Fruit fly (Drosophila melanogaster) whole organism, embryonic: Measurements from ENCODE around the gene BOD1.

Experiments
- Awh ChIP-seq: fragments of 200-800 bp; sonication (Bioruptor generic); IDR thresholded peaks from 2 replicates; pipeline ENCODE4, ENCODE4 v1.3.6; 2022; ENCODE audit warnings: missing biosample characterization, missing genetic modification characterization
- BEAF-32 ChIP-seq: fragments of 200-800 bp; sonication (Bioruptor generic); optimal IDR thresholded peaks from 3 replicates; lab custom pipeline; 2017; ENCODE audit warnings: missing biosample characterization, missing genetic modification characterization, mild to moderate bottlenecking, moderate library complexity, missing genetic modification reagents
- CG11093 ChIP-seq: fragments of 200-800 bp; sonication (Bioruptor generic); IDR thresholded peaks from 3 replicates; pipeline ENCODE4 v1.3.6; 2022; ENCODE audit warnings: missing biosample characterization, missing genetic modification characterization
- CG12155 ChIP-seq: fragments of 200-800 bp; sonication (Bioruptor generic); optimal IDR thresholded peaks from 3 replicates; lab custom pipeline; 2016; ENCODE audit warnings: missing biosample characterization, missing genetic modification characterization
- CG1233 ChIP-seq: fragments of 200-800 bp; sonication (Bioruptor generic); optimal IDR thresholded peaks from 4 replicates; lab custom pipeline; 2018; ENCODE audit warnings: missing biosample characterization, mild to moderate bottlenecking, missing genetic modification characterization
- CG14441 ChIP-seq: fragments of 200-800 bp; sonication (Bioruptor generic); IDR thresholded peaks from 2 replicates; pipeline ENCODE4 v1.3.6; 2022; ENCODE audit warnings: missing biosample characterization, missing genetic modification characterization
- CG15011 ChIP-seq: fragments of 200-800 bp; sonication (Bioruptor generic); optimal IDR thresholded peaks from 3 replicates; lab custom pipeline; 2018; ENCODE audit warnings: missing biosample characterization, mild to moderate bottlenecking, missing genetic modification characterization
- CG15514 ChIP-seq: fragments of 200-800 bp; sonication (Bioruptor generic); optimal IDR thresholded peaks from 3 replicates; lab custom pipeline; 2017; ENCODE audit warnings: missing biosample characterization, missing genetic modification characterization, mild to moderate bottlenecking, moderate library complexity, missing genetic modification reagents
- CG16813 ChIP-seq: fragments of 200-800 bp; sonication (Bioruptor generic); IDR thresholded peaks from 3 replicates; pipeline ENCODE4 v1.3.6; 2022; ENCODE audit warnings: missing biosample characterization, missing genetic modification characterization; ENCODE audit not compliant: partially characterized antibody
- CG16815 ChIP-seq: fragments of 200-800 bp; sonication (Bioruptor generic); optimal IDR thresholded peaks from 3 replicates; lab custom pipeline; 2017; ENCODE audit warnings: missing biosample characterization, mild to moderate bottlenecking, missing genetic modification characterization
- CG17359 ChIP-seq: fragments of 200-800 bp; sonication (Bioruptor generic); optimal IDR thresholded peaks from 3 replicates; lab custom pipeline; 2018; ENCODE audit warnings: missing biosample characterization, mild to moderate bottlenecking, missing genetic modification characterization, moderate library complexity
- CG18599 ChIP-seq: fragments of 200-800 bp; sonication (Bioruptor generic); optimal IDR thresholded peaks from 3 replicates; lab custom pipeline; 2017; ENCODE audit warnings: missing biosample characterization, missing genetic modification characterization, mild to moderate bottlenecking, moderate library complexity, missing genetic modification reagents
- CG18619 ChIP-seq: fragments of 200-800 bp; sonication (Bioruptor generic); optimal IDR thresholded peaks from 3 replicates; lab custom pipeline; 2017; ENCODE audit warnings: missing biosample characterization, mild to moderate bottlenecking, missing genetic modification characterization
- CG2116 ChIP-seq: fragments of 200-800 bp; sonication (Bioruptor generic); optimal IDR thresholded peaks from 3 replicates; lab custom pipeline; 2018; ENCODE audit warnings: missing biosample characterization, mild to moderate bottlenecking, missing genetic modification characterization
- CG32767 ChIP-seq: fragments of 200-800 bp; sonication (Bioruptor generic); IDR thresholded peaks from 2 replicates; pipeline ENCODE4 v1.3.6; 2022; ENCODE audit warnings: missing biosample characterization, missing genetic modification characterization
- CG33213 ChIP-seq: fragments of 200-800 bp; sonication (Bioruptor generic); optimal IDR thresholded peaks from 3 replicates; lab custom pipeline; 2016; ENCODE audit warnings: missing biosample characterization, missing genetic modification characterization
- CG4730 ChIP-seq: fragments of 200-800 bp; sonication (Bioruptor generic); IDR thresholded peaks from 2 replicates; pipeline ENCODE4 v1.3.6; 2022; ENCODE audit warnings: missing biosample characterization, missing genetic modification characterization
- CG4820 ChIP-seq: fragments of 200-800 bp; sonication (Bioruptor generic); optimal IDR thresholded peaks from 3 replicates; lab custom pipeline; 2016; ENCODE audit warnings: missing biosample characterization, missing genetic modification characterization
- CG6854 ChIP-seq: fragments of 200-800 bp; sonication (Bioruptor generic); optimal IDR thresholded peaks from 3 replicates; lab custom pipeline; 2017; ENCODE audit warnings: missing biosample characterization, mild to moderate bottlenecking, missing genetic modification characterization
- CG7357 ChIP-seq: fragments of 200-800 bp; sonication (Bioruptor generic); IDR thresholded peaks from 3 replicates; pipeline ENCODE4 v1.3.6; 2022; ENCODE audit warnings: missing biosample characterization, missing genetic modification characterization
- CG7963 ChIP-seq: fragments of 200-800 bp; sonication (Bioruptor generic); IDR thresholded peaks from 3 replicates; pipeline ENCODE4 v1.3.6; 2022; ENCODE audit warnings: missing biosample characterization, missing genetic modification characterization; ENCODE audit not compliant: partially characterized antibody
- CG9797 ChIP-seq: fragments of 200-800 bp; sonication (Bioruptor generic); optimal IDR thresholded peaks from 3 replicates; lab custom pipeline; 2018; ENCODE audit warnings: missing biosample characterization, mild to moderate bottlenecking, missing genetic modification characterization
- CTCF ChIP-seq: fragments of 200-800 bp; sonication (Bioruptor generic); optimal IDR thresholded peaks from 2 replicates; lab custom pipeline; 2017; ENCODE audit warnings: missing biosample characterization, mild to moderate bottlenecking, missing genetic modification characterization, moderate library complexity
- D19B ChIP-seq: fragments of 200-800 bp; sonication (Bioruptor generic); optimal IDR thresholded peaks from 2 replicates; lab custom pipeline; 2017; ENCODE audit warnings: missing biosample characterization, mild to moderate bottlenecking, missing genetic modification characterization
- Dbx ChIP-seq: fragments of 200-800 bp; sonication (Bioruptor generic); IDR thresholded peaks from 3 replicates; pipeline ENCODE4 v1.3.6; 2022; ENCODE audit warnings: missing biosample characterization, missing genetic modification characterization
- E2f1 ChIP-seq: fragments of 200-800 bp; sonication (Bioruptor generic); IDR thresholded peaks from 2 replicates; pipeline ENCODE4 v1.3.6; 2022; ENCODE audit warnings: missing biosample characterization, missing genetic modification characterization
- Jarid2 ChIP-seq: fragments of 200-800 bp; sonication (Bioruptor generic); optimal IDR thresholded peaks from 3 replicates; lab custom pipeline; 2017; ENCODE audit warnings: mild to moderate bottlenecking, missing biosample characterization, missing genetic modification reagents, missing genetic modification characterization
- Rfx ChIP-seq: fragments of 200-800 bp; sonication (Bioruptor generic); IDR thresholded peaks from 2 replicates; pipeline ENCODE4 v1.3.6; 2022; ENCODE audit warnings: missing biosample characterization, missing genetic modification characterization
- Sin3A ChIP-seq: fragments of >200 bp; optimal IDR thresholded peaks from 2 replicates; lab custom pipeline; 2018
- al ChIP-seq: fragments of 200-800 bp; sonication (Bioruptor generic); IDR thresholded peaks from 2 replicates; pipeline ENCODE4 v1.3.6; 2022; ENCODE audit warnings: missing biosample characterization, missing genetic modification characterization
- ato ChIP-seq: fragments of 200-800 bp; sonication (Bioruptor generic); IDR thresholded peaks from 2 replicates; pipeline ENCODE4 v1.3.6; 2022; ENCODE audit warnings: missing biosample characterization, missing genetic modification characterization; ENCODE audit not compliant: partially characterized antibody
- chinmo ChIP-seq: fragments of 200-800 bp; sonication (Bioruptor generic); IDR thresholded peaks from 4 replicates; pipeline ENCODE4 v1.3.6; 2022; ENCODE audit warnings: missing biosample characterization, missing genetic modification characterization; ENCODE audit not compliant: partially characterized antibody
- ems ChIP-seq: fragments of 200-800 bp; sonication (Bioruptor generic); optimal IDR thresholded peaks from 3 replicates; lab custom pipeline; 2016; ENCODE audit warnings: missing biosample characterization, missing genetic modification characterization
- fd96Cb ChIP-seq: fragments of 200-800 bp; sonication (Bioruptor generic); optimal IDR thresholded peaks from 2 replicates; lab custom pipeline; 2018; ENCODE audit warnings: missing biosample characterization, mild to moderate bottlenecking, missing genetic modification characterization, moderate library complexity
- fu2 ChIP-seq: fragments of 200-800 bp; sonication (Bioruptor generic); optimal IDR thresholded peaks from 2 replicates; lab custom pipeline; 2016; ENCODE audit warnings: missing biosample characterization, missing genetic modification characterization
- gfzf ChIP-seq: fragments of 200-800 bp; sonication (Bioruptor generic); optimal IDR thresholded peaks from 2 replicates; lab custom pipeline; 2016; ENCODE audit warnings: missing biosample characterization, mild to moderate bottlenecking, missing genetic modification characterization, moderate library complexity
- h ChIP-seq: fragments of >200 bp; optimal IDR thresholded peaks from 2 replicates; lab custom pipeline; 2017
- hbn ChIP-seq: fragments of 200-800 bp; sonication (Bioruptor generic); IDR thresholded peaks from 2 replicates; pipeline ENCODE4 v1.3.6; 2022; ENCODE audit warnings: missing biosample characterization, missing genetic modification characterization; ENCODE audit not compliant: partially characterized antibody
- kay ChIP-seq: fragments of 200-800 bp; sonication (Bioruptor generic); optimal IDR thresholded peaks from 2 replicates; lab custom pipeline; 2016; ENCODE audit warnings: missing biosample characterization, missing genetic modification characterization
- nerfin-2 ChIP-seq: fragments of 200-800 bp; sonication (Bioruptor generic); IDR thresholded peaks from 2 replicates; pipeline ENCODE4 v1.3.6; 2022; ENCODE audit warnings: missing biosample characterization, missing genetic modification characterization; ENCODE audit not compliant: partially characterized antibody
- odd ChIP-seq: fragments of 200-800 bp; sonication (Bioruptor generic); optimal IDR thresholded peaks from 2 replicates; lab custom pipeline; 2017; ENCODE audit warnings: missing biosample characterization, mild to moderate bottlenecking, missing genetic modification characterization
- pan ChIP-seq, 4 experiments: fragments of >200 bp in 3 of 4; fragments of 200-800 bp in 1 of 4; sonication (Bioruptor generic) in 1 of 4; optimal IDR thresholded peaks in 3 of 4; IDR thresholded peaks in 1 of 4; 2 replicates each; pipeline versions ENCODE4 v1.3.6 to Lab custom; 2017 to 2022; ENCODE audit warnings: missing biosample characterization in 2 of 4, missing genetic modification characterization in 2 of 4, mixed read lengths in 1 of 4
- pita ChIP-seq: fragments of 200-800 bp; sonication (Bioruptor generic); optimal IDR thresholded peaks from 2 replicates; lab custom pipeline; 2017; ENCODE audit warnings: missing biosample characterization, mild to moderate bottlenecking, missing genetic modification characterization
- pnt ChIP-seq: fragments of 200-800 bp; sonication (Bioruptor generic); optimal IDR thresholded peaks from 3 replicates; lab custom pipeline; 2016; ENCODE audit warnings: missing biosample characterization, missing genetic modification characterization
- pzg ChIP-seq: fragments of 200-800 bp; sonication (Bioruptor generic); optimal IDR thresholded peaks from 3 replicates; lab custom pipeline; 2018; ENCODE audit warnings: missing biosample characterization, mild to moderate bottlenecking, missing genetic modification characterization, moderate library complexity
- sr ChIP-seq: fragments of 200-800 bp; sonication (Bioruptor generic); IDR thresholded peaks from 3 replicates; pipeline ENCODE4 v1.3.6; 2022; ENCODE audit warnings: missing biosample characterization, missing genetic modification characterization
- unc-4 ChIP-seq: fragments of 200-800 bp; sonication (Bioruptor generic); IDR thresholded peaks from 2 replicates; pipeline ENCODE4 v1.3.6; 2022; ENCODE audit warnings: missing biosample characterization, missing genetic modification characterization; ENCODE audit not compliant: partially characterized antibody
- vvl ChIP-seq: fragments of 200-800 bp; sonication (Bioruptor generic); IDR thresholded peaks from 2 replicates; pipeline ENCODE4 v1.3.6; 2022; ENCODE audit warnings: missing biosample characterization, missing genetic modification characterization
- wdn ChIP-seq: fragments of 200-800 bp; sonication (Bioruptor generic); IDR thresholded peaks from 2 replicates; pipeline ENCODE4 v1.3.6; 2022; ENCODE audit warnings: missing biosample characterization, missing genetic modification characterization
- z ChIP-seq: fragments of 200-800 bp; sonication (Bioruptor generic); IDR thresholded peaks from 3 replicates; pipeline ENCODE4 v1.3.6; 2022; ENCODE audit warnings: missing biosample characterization, missing genetic modification characterization

The BOD1 gene

dm6 chr3R:27948421-27948906 lies 10.4 kb downstream of the BOD1 start, which contains the start of gene Gp93 (continued):
- no peak; the same call in 1 of the 2 replicates for TF ChIP-seq CG32767
- no peak for TF ChIP-seq kay (GFP tag; lab: Kevin White, UChicago)
- peak; percentile 30 for TF ChIP-seq CG18599
- no peak for TF ChIP-seq CG7963 (GFP tag; lab: Robert Waterston, UW)
- peak; percentile 72 for TF ChIP-seq Jarid2 (GFP tag; lab: Kevin White, UChicago)
- no peak for TF ChIP-seq pan (optimal IDR thresholded peaks at IDR 0.05; lab: Kevin White, UChicago)
- TF ChIP-seq pan (GFP tag; optimal IDR thresholded peaks at IDR 0.05 in 1 of 2, IDR thresholded peaks at IDR 0.05 in 1 of 2), result peak in 1 of 2 experiments; percentile 67
- peak; percentile 60; the same call in 1 of the 4 replicates for TF ChIP-seq chinmo (GFP tag; lab: Robert Waterston, UW)
- peak; percentile 29 for TF ChIP-seq CG4820 (GFP tag; lab: Kevin White, UChicago)
- TF ChIP-seq gfzf (GFP tag; lab: Kevin White, UChicago), result peak; percentile 67
- no peak for TF ChIP-seq fu2 (GFP tag; lab: Kevin White, UChicago)
- peak; percentile 52; the same call in 1 of the 3 replicates for TF ChIP-seq Dbx (GFP tag; lab: Robert Waterston, UW)
- 0 out of 2 replicates have a peak, but pooled peaks have one; percentile 5 for TF ChIP-seq wdn
- no peak for TF ChIP-seq CG1233 (GFP tag; lab: Kevin White, UChicago)
- TF ChIP-seq CG4730 (GFP tag; lab: Robert Waterston, UW), result no peak
- peak; percentile 32 for TF ChIP-seq CG9797
- TF ChIP-seq E2f1 (GFP tag; lab: Robert Waterston, UW), result no peak
- peak; percentile 28; the same call in 1 of the 3 replicates for TF ChIP-seq CG7357 (GFP tag; lab: Robert Waterston, UW)
- TF ChIP-seq CG14441 (GFP tag; lab: Robert Waterston, UW), result peak; percentile 66
- peak; percentile 45 for TF ChIP-seq fd96Cb (tag; lab: Kevin White, UChicago)
- TF ChIP-seq al, result peak; percentile 51; the same call in 1 of the 2 replicates
- 0 out of 2 replicates have a peak, but pooled peaks have one; percentile 32 for TF ChIP-seq Awh (GFP tag; lab: Robert Waterston, UW)
- no peak for TF ChIP-seq CG15011 (GFP tag; lab: Kevin White, UChicago)
- peak; percentile 47 for TF ChIP-seq CG17359
- TF ChIP-seq pita, result no peak
- no peak for TF ChIP-seq CTCF (GFP tag; lab: Kevin White, UChicago)
- no peak for TF ChIP-seq sr (GFP tag; lab: Robert Waterston, UW)
- TF ChIP-seq CG18619 (GFP tag; lab: Kevin White, UChicago), result peak; percentile 54
- TF ChIP-seq, all 482 proteins: peak for 240

- TF ChIP-seq odd (GFP tag; lab: Kevin White, UChicago), result no peak
- TF ChIP-seq pnt (GFP tag; lab: Kevin White, UChicago), result no peak
- TF ChIP-seq CG16813 (GFP tag; lab: Robert Waterston, UW), result peak; percentile 36; the same call in 1 of the 3 replicates
- peak; percentile 56 for TF ChIP-seq unc-4
- TF ChIP-seq CG11093 (GFP tag; lab: Robert Waterston, UW), result no peak
- TF ChIP-seq z (GFP tag; lab: Robert Waterston, UW), result no peak
- TF ChIP-seq D19B (GFP tag; lab: Kevin White, UChicago), result no peak
- TF ChIP-seq CG6854 (GFP tag; lab: Kevin White, UChicago), result no peak
- TF ChIP-seq h (lab: Kevin White, UChicago), result no peak
- peak; percentile 68 for TF ChIP-seq CG2116 (GFP tag; lab: Kevin White, UChicago)
- 0 out of 2 replicates have a peak, but pooled peaks have one; percentile 23 for TF ChIP-seq ato (GFP tag; lab: Robert Waterston, UW)
- TF ChIP-seq CG33213 (GFP tag; lab: Kevin White, UChicago), result no peak
- peak; percentile 34; the same call in 1 of the 2 replicates for TF ChIP-seq vvl (GFP tag; lab: Robert Waterston, UW)
- peak; percentile 91 for TF ChIP-seq pzg
- peak; percentile 49; the same call in 1 of the 2 replicates for TF ChIP-seq hbn (GFP tag; lab: Robert Waterston, UW)
- TF ChIP-seq CG16815 (GFP tag; lab: Kevin White, UChicago), result no peak
- no peak for TF ChIP-seq CG12155 (GFP tag; lab: Kevin White, UChicago)
- TF ChIP-seq BEAF-32 (GFP tag; lab: Kevin White, UChicago), result peak; percentile 57
- peak; percentile 62; the same call in 1 of the 2 replicates for TF ChIP-seq nerfin-2
- peak; percentile 68 for TF ChIP-seq CG15514 (GFP tag; lab: Kevin White, UChicago)
- TF ChIP-seq Rfx (GFP tag; lab: Robert Waterston, UW), result no peak
- no peak for TF ChIP-seq ems (GFP tag; lab: Kevin White, UChicago)
- peak; percentile 62 for TF ChIP-seq Sin3A
These were observed 15.8 kb downstream of the BOD1 start, which contains the start of gene CG4951 for dm6 chr3R:27953890-27954289. Gene CG4951, minus strand, starts transcription at chr3R:27954112.
